Fruit fly (Drosophila melanogaster) Kc167 (cell line): ENCODE results near the gene CG1161.

Experiments used
- Sin3A ChIP-seq: fragments of >200 bp; optimal IDR thresholded peaks from 2 replicates; lab custom pipeline; 2018; ENCODE audit warnings: missing external identifiers
- h ChIP-seq: fragments of >200 bp; optimal IDR thresholded peaks from 3 replicates; lab custom pipeline; 2018; ENCODE audit warnings: missing external identifiers

- TF ChIP-seq h (lab: Kevin White, UChicago) (no peak), Sin3A (lab: Kevin White, UChicago) (no peak)
Observed at dm6 chr3R:5395210-5395609, 40.3 kb downstream of the CG1161 start.
